Fruit fly (Drosophila melanogaster) whole organism, embryonic: ENCODE results near the gene CG43318.
A peak's percentile ranks its signal among the peaks of the same experiment; 100 is the strongest.

ENCODE experiments used
- Bdp1 ChIP-seq: fragments of 200-800 bp; sonication (Bioruptor generic); optimal IDR thresholded peaks from 3 replicates; lab custom pipeline; 2016; ENCODE audit warnings: missing biosample characterization, missing genetic modification characterization
- CG1024 ChIP-seq: fragments of 200-800 bp; sonication (Bioruptor generic); IDR thresholded peaks from 2 replicates; pipeline ENCODE4 v1.3.6; 2022; ENCODE audit warnings: missing biosample characterization, missing genetic modification characterization
- CG11696 ChIP-seq: fragments of 200-800 bp; sonication (Bioruptor generic); IDR thresholded peaks from 2 replicates; pipeline ENCODE4 v1.3.6; 2022; ENCODE audit warnings: missing biosample characterization, missing genetic modification characterization
- CG11723 ChIP-seq: fragments of 200-800 bp; sonication (Bioruptor generic); optimal IDR thresholded peaks from 2 replicates; lab custom pipeline; 2017; ENCODE audit warnings: missing biosample characterization, mild to moderate bottlenecking, missing genetic modification characterization
- CG12236 ChIP-seq: fragments of 200-800 bp; sonication (Bioruptor generic); optimal IDR thresholded peaks from 2 replicates; lab custom pipeline; 2016; ENCODE audit warnings: missing biosample characterization, missing genetic modification characterization
- CG1233 ChIP-seq: fragments of 200-800 bp; sonication (Bioruptor generic); optimal IDR thresholded peaks from 4 replicates; lab custom pipeline; 2018; ENCODE audit warnings: missing biosample characterization, mild to moderate bottlenecking, missing genetic modification characterization
- CG17359 ChIP-seq: fragments of 200-800 bp; sonication (Bioruptor generic); optimal IDR thresholded peaks from 3 replicates; lab custom pipeline; 2018; ENCODE audit warnings: missing biosample characterization, mild to moderate bottlenecking, missing genetic modification characterization, moderate library complexity
- CG18599 ChIP-seq: fragments of 200-800 bp; sonication (Bioruptor generic); optimal IDR thresholded peaks from 3 replicates; lab custom pipeline; 2017; ENCODE audit warnings: missing biosample characterization, missing genetic modification characterization, mild to moderate bottlenecking, moderate library complexity, missing genetic modification reagents
- CG2875 ChIP-seq: fragments of 200-800 bp; sonication (Bioruptor generic); optimal IDR thresholded peaks from 2 replicates; lab custom pipeline; 2017; ENCODE audit warnings: missing biosample characterization, mild to moderate bottlenecking, missing genetic modification characterization, missing genetic modification reagents
- CG4404 ChIP-seq: fragments of 200-800 bp; sonication (Bioruptor generic); IDR thresholded peaks from 2 replicates; pipeline ENCODE4 v1.3.6; 2022; ENCODE audit warnings: missing biosample characterization, missing genetic modification characterization
- CG4707 ChIP-seq: fragments of 200-800 bp; sonication (Bioruptor generic); optimal IDR thresholded peaks from 2 replicates; lab custom pipeline; 2018; ENCODE audit warnings: missing biosample characterization, mild to moderate bottlenecking, missing genetic modification characterization, moderate library complexity
- CG7357 ChIP-seq: fragments of 200-800 bp; sonication (Bioruptor generic); IDR thresholded peaks from 3 replicates; pipeline ENCODE4 v1.3.6; 2022; ENCODE audit warnings: missing biosample characterization, missing genetic modification characterization
- CG7963 ChIP-seq: fragments of 200-800 bp; sonication (Bioruptor generic); IDR thresholded peaks from 3 replicates; pipeline ENCODE4 v1.3.6; 2022; ENCODE audit warnings: missing biosample characterization, missing genetic modification characterization; ENCODE audit not compliant: partially characterized antibody
- CG8359 ChIP-seq: fragments of 200-800 bp; sonication (Bioruptor generic); optimal IDR thresholded peaks from 2 replicates; lab custom pipeline; 2017; ENCODE audit warnings: missing biosample characterization, mild to moderate bottlenecking, missing genetic modification characterization, borderline replicate concordance
- CG9215 ChIP-seq: fragments of 200-800 bp; sonication (Bioruptor generic); IDR thresholded peaks from 2 replicates; pipeline ENCODE4 v1.3.6; 2022; ENCODE audit warnings: missing biosample characterization, missing genetic modification characterization
- CHES-1-like ChIP-seq: fragments of 200-800 bp; sonication (Bioruptor generic); optimal IDR thresholded peaks from 2 replicates; lab custom pipeline; 2016; ENCODE audit warnings: missing biosample characterization, missing genetic modification characterization
- CTCF ChIP-seq: fragments of 200-800 bp; sonication (Bioruptor generic); optimal IDR thresholded peaks from 2 replicates; lab custom pipeline; 2017; ENCODE audit warnings: missing biosample characterization, mild to moderate bottlenecking, missing genetic modification characterization, moderate library complexity
- Dad ChIP-seq: fragments of 200-800 bp; sonication (Bioruptor generic); optimal IDR thresholded peaks from 3 replicates; lab custom pipeline; 2016; ENCODE audit warnings: missing biosample characterization, missing genetic modification characterization
- Dll ChIP-seq: fragments of 200-800 bp; sonication (Bioruptor generic); IDR thresholded peaks from 4 replicates; pipeline ENCODE4 v1.3.6; 2022; ENCODE audit warnings: missing biosample characterization, missing genetic modification characterization; ENCODE audit not compliant: partially characterized antibody
- Eip74EF ChIP-seq, 2 experiments: fragments of 200-800 bp in 1 of 2; fragments of >200 bp in 1 of 2; sonication (Bioruptor generic) in 1 of 2; optimal IDR thresholded peaks; 2 replicates each; lab custom pipeline; 2017 to 2019; ENCODE audit warnings: missing biosample characterization in 2 of 2, missing genetic modification characterization in 2 of 2, mild to moderate bottlenecking in 1 of 2, moderate library complexity in 1 of 2
- Ets97D ChIP-seq: fragments of 200-800 bp; sonication (Bioruptor generic); optimal IDR thresholded peaks from 3 replicates; lab custom pipeline; 2016; ENCODE audit warnings: missing biosample characterization, missing genetic modification characterization
- Fer1 ChIP-seq: fragments of 200-800 bp; sonication (Bioruptor generic); optimal IDR thresholded peaks from 2 replicates; lab custom pipeline; 2017; ENCODE audit warnings: missing biosample characterization, mild to moderate bottlenecking, missing genetic modification characterization
- Hand ChIP-seq: fragments of 200-800 bp; sonication (Bioruptor generic); optimal IDR thresholded peaks from 2 replicates; lab custom pipeline; 2017; ENCODE audit warnings: mild to moderate bottlenecking, missing biosample characterization, missing genetic modification reagents, missing genetic modification characterization
- NK7.1 ChIP-seq: fragments of 200-800 bp; sonication (Bioruptor generic); optimal IDR thresholded peaks from 3 replicates; lab custom pipeline; 2016; ENCODE audit warnings: missing biosample characterization, missing genetic modification characterization
- Pdp1 ChIP-seq, 2 experiments: fragments of 200-800 bp; sonication (Bioruptor generic); optimal IDR thresholded peaks; 3 replicates each; lab custom pipeline; 2016; ENCODE audit warnings: missing biosample characterization in 2 of 2, missing genetic modification characterization in 2 of 2, mild to moderate bottlenecking in 1 of 2, moderate library complexity in 1 of 2
- Poxn ChIP-seq: fragments of 200-800 bp; sonication (Bioruptor generic); IDR thresholded peaks from 2 replicates; pipeline ENCODE4 v1.3.6; 2022; ENCODE audit warnings: missing biosample characterization, missing genetic modification characterization
- Scr ChIP-seq: fragments of 200-800 bp; sonication (Bioruptor generic); IDR thresholded peaks from 2 replicates; pipeline ENCODE4 v1.3.6; 2022; ENCODE audit warnings: missing biosample characterization, missing genetic modification characterization; ENCODE audit not compliant: partially characterized antibody
- Sox102F ChIP-seq: fragments of 200-800 bp; sonication (Bioruptor generic); optimal IDR thresholded peaks from 2 replicates; lab custom pipeline; 2018; ENCODE audit warnings: missing biosample characterization, mild to moderate bottlenecking, missing genetic modification characterization, moderate library complexity
- TFAM ChIP-seq: fragments of 200-800 bp; sonication (Bioruptor generic); optimal IDR thresholded peaks from 2 replicates; lab custom pipeline; 2017; ENCODE audit warnings: missing biosample characterization, missing genetic modification characterization, inconsistent platforms
- ash1 ChIP-seq: fragments of 200-800 bp; sonication (Bioruptor generic); optimal IDR thresholded peaks from 2 replicates; lab custom pipeline; 2018; ENCODE audit warnings: missing biosample characterization, mild to moderate bottlenecking, missing genetic modification characterization
- bigmax ChIP-seq: fragments of 200-800 bp; sonication (Bioruptor generic); optimal IDR thresholded peaks from 2 replicates; lab custom pipeline; 2018; ENCODE audit warnings: missing biosample characterization, mild to moderate bottlenecking, missing genetic modification characterization
- caup ChIP-seq: fragments of 200-800 bp; sonication (Bioruptor generic); optimal IDR thresholded peaks from 3 replicates; lab custom pipeline; 2017; ENCODE audit warnings: missing biosample characterization, mild to moderate bottlenecking, missing genetic modification characterization, moderate library complexity; ENCODE audit not compliant: severe bottlenecking
- chm ChIP-seq: fragments of 200-800 bp; sonication (Bioruptor generic); IDR thresholded peaks from 2 replicates; pipeline ENCODE4 v1.3.6; 2022; ENCODE audit warnings: missing biosample characterization, missing genetic modification characterization
- ems ChIP-seq: fragments of 200-800 bp; sonication (Bioruptor generic); optimal IDR thresholded peaks from 3 replicates; lab custom pipeline; 2016; ENCODE audit warnings: missing biosample characterization, missing genetic modification characterization
- hbn ChIP-seq: fragments of 200-800 bp; sonication (Bioruptor generic); IDR thresholded peaks from 2 replicates; pipeline ENCODE4 v1.3.6; 2022; ENCODE audit warnings: missing biosample characterization, missing genetic modification characterization; ENCODE audit not compliant: partially characterized antibody
- ind ChIP-seq: fragments of 200-800 bp; sonication (Bioruptor generic); optimal IDR thresholded peaks from 3 replicates; lab custom pipeline; 2016; ENCODE audit warnings: missing biosample characterization, missing genetic modification characterization
- oc ChIP-seq: fragments of 200-800 bp; sonication (Bioruptor generic); optimal IDR thresholded peaks from 2 replicates; lab custom pipeline; 2018; ENCODE audit warnings: missing biosample characterization, mild to moderate bottlenecking, missing genetic modification characterization, moderate library complexity
- odd ChIP-seq: fragments of 200-800 bp; sonication (Bioruptor generic); optimal IDR thresholded peaks from 2 replicates; lab custom pipeline; 2017; ENCODE audit warnings: missing biosample characterization, mild to moderate bottlenecking, missing genetic modification characterization
- otp ChIP-seq: fragments of 200-800 bp; sonication (Bioruptor generic); IDR thresholded peaks from 3 replicates; pipeline ENCODE4, ENCODE4 v1.3.6; 2022; ENCODE audit warnings: missing biosample characterization, missing genetic modification characterization
- repo ChIP-seq: fragments of 200-800 bp; sonication (Bioruptor generic); optimal IDR thresholded peaks from 2 replicates; lab custom pipeline; 2016; ENCODE audit warnings: missing biosample characterization, missing genetic modification characterization
- sd ChIP-seq: fragments of 200-800 bp; sonication (Bioruptor generic); optimal IDR thresholded peaks from 3 replicates; lab custom pipeline; 2018; ENCODE audit warnings: missing biosample characterization, mild to moderate bottlenecking, missing genetic modification characterization, moderate library complexity
- sisA ChIP-seq: fragments of 200-800 bp; sonication (Bioruptor generic); IDR thresholded peaks from 2 replicates; pipeline ENCODE4 v1.3.6; 2022; ENCODE audit warnings: missing biosample characterization, missing genetic modification characterization
- stc ChIP-seq: fragments of 200-800 bp; sonication (Bioruptor generic); IDR thresholded peaks from 2 replicates; pipeline ENCODE4 v1.3.6; 2022; ENCODE audit warnings: missing biosample characterization, missing genetic modification characterization
- tin ChIP-seq: fragments of 200-800 bp; sonication (Bioruptor generic); optimal IDR thresholded peaks from 3 replicates; lab custom pipeline; 2016; ENCODE audit warnings: missing biosample characterization, missing genetic modification characterization
- tna ChIP-seq: fragments of 200-800 bp; sonication (Bioruptor generic); IDR thresholded peaks from 2 replicates; pipeline ENCODE4 v1.3.6; 2022; ENCODE audit warnings: missing biosample characterization, missing genetic modification characterization; ENCODE audit not compliant: partially characterized antibody
- tx ChIP-seq: fragments of 200-800 bp; sonication (Bioruptor generic); optimal IDR thresholded peaks from 2 replicates; lab custom pipeline; 2016; ENCODE audit warnings: missing biosample characterization, missing genetic modification characterization
- zf30C ChIP-seq: fragments of 200-800 bp; sonication (Bioruptor generic); optimal IDR thresholded peaks from 3 replicates; lab custom pipeline; 2018; ENCODE audit warnings: missing biosample characterization, mild to moderate bottlenecking, missing genetic modification characterization
- zfh2 ChIP-seq: fragments of 200-800 bp; sonication (Bioruptor generic); optimal IDR thresholded peaks from 2 replicates; lab custom pipeline; 2016; ENCODE audit warnings: missing biosample characterization, missing genetic modification characterization

The CG43318 gene

DNA sequence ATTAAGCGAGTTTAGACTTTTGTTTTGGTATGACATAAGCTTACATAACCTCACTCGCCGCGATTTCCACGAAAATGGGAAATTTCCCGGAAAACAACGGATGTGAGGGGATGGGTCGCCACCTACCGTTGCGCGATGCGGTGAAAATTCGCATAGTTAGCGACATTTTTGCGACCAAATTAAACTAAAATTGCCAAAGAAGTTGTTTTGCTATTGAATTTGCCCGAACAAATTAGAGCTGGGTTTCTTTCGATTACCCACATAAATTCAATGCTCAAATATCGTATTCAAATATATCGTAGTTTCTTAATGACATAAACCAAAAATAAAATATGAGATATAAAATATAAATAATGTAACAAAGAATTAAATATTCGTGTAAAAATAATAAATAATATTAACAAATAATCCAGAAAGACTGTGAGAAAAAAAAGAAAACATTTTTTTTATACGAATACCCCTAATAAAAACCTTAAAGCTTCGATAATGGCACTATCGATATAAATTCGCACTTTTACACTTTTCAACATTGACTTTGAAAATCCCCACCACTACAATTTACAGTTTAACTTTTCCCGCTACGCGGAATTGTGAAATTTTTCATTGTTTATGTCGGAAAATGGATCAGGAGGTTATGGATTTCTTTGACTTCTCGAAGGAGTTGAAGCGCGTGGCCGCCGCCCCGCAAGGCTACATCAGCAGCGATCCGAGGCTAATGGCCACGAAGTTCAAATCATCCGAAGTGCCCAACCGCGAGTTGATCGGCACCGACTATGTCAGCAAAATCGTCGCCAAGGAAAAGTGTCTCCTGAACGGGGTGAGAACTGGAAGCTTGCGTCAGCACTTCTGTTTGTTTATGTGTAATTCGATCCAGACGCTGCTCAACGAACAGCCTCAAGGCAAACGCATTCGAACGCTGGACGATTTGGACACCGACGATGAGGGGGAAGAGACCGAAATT lies 3.9 kb upstream of the CG43318 start, which contains the start of the genes ND-23 and spn-E (continued):
- TF ChIP-seq NK7.1 (GFP tag; lab: Kevin White, UChicago) (no peak), hbn (GFP tag; lab: Robert Waterston, UW) (peak; percentile 72), Sox102F (GFP tag; lab: Kevin White, UChicago) (peak; percentile 59), CG7357 (GFP tag; lab: Robert Waterston, UW) (no peak), sisA (no peak; the same call in 1 of the 2 replicates), Fer1 (GFP tag; lab: Kevin White, UChicago) (no peak), bigmax (GFP tag; lab: Kevin White, UChicago) (peak; percentile 96), tx (GFP tag; lab: Kevin White, UChicago) (no peak), CG17359 (tag; lab: Kevin White, UChicago) (peak; percentile 28), CG18599 (GFP tag; lab: Kevin White, UChicago) (peak; percentile 48), CG4707 (GFP tag; lab: Kevin White, UChicago) (no peak), CG11696 (no peak), ash1 (GFP tag; lab: Kevin White, UChicago) (no peak), tin (GFP tag; lab: Kevin White, UChicago) (peak; percentile 43), CHES-1-like (GFP tag; lab: Kevin White, UChicago) (no peak), CG8359 (GFP tag; lab: Kevin White, UChicago) (no peak), Bdp1 (GFP tag; lab: Kevin White, UChicago) (no peak), Ets97D (GFP tag; lab: Kevin White, UChicago) (no peak), ind (GFP tag; lab: Kevin White, UChicago) (peak; percentile 59), ems (no peak), caup (GFP tag; lab: Kevin White, UChicago) (no peak), zf30C (GFP tag; lab: Kevin White, UChicago) (no peak), CG2875 (GFP tag; lab: Kevin White, UChicago) (no peak), stc (GFP tag; lab: Robert Waterston, UW) (no peak), Scr (peak; percentile 88), oc (tag; lab: Kevin White, UChicago) (no peak), Poxn (no peak), Dll (GFP tag; lab: Robert Waterston, UW) (peak; percentile 94), CG12236 (GFP tag; lab: Kevin White, UChicago) (no peak), Dad (GFP tag; lab: Kevin White, UChicago) (no peak), zfh2 (GFP tag; lab: Kevin White, UChicago) (no peak), tna (GFP tag; lab: Robert Waterston, UW) (no peak), odd (GFP tag; lab: Kevin White, UChicago) (no peak), TFAM (GFP tag; lab: Kevin White, UChicago) (no peak), CTCF (GFP tag; lab: Kevin White, UChicago) (no peak), Eip74EF (GFP tag; optimal IDR thresholded peaks at IDR 0.05; lab: Kevin White, UChicago) (no peak), chm (GFP tag; lab: Robert Waterston, UW) (no peak), Hand (GFP tag; lab: Kevin White, UChicago) (no peak), otp (GFP tag; lab: Robert Waterston, UW) (no peak), CG9215 (peak; percentile 55; the same call in 1 of the 2 replicates), CG1024 (GFP tag; lab: Robert Waterston, UW) (no peak), repo (GFP tag; lab: Kevin White, UChicago) (no peak), CG4404 (no peak), CG11723 (GFP tag; lab: Kevin White, UChicago) (no peak), sd (tag; lab: Kevin White, UChicago) (no peak), Pdp1 (GFP tag; optimal IDR thresholded peaks at IDR 0.05; lab: Kevin White, UChicago) (peak in 1 of 2 experiments; percentile 99), CG7963 (GFP tag; lab: Robert Waterston, UW) (0 out of 3 replicates have a peak, but pooled peaks have one; percentile 7), CG1233 (GFP tag; lab: Kevin White, UChicago) (no peak)
